Worm (Caenorhabditis elegans) whole organism, midembryonic: Measurements from ENCODE around the gene top-2.

ENCODE experiments used
- T22C8.4 ChIP-seq: fragments of 200-800 bp; sonication (Bioruptor generic); IDR thresholded peaks from 2 replicates; pipeline ENCODE4 v1.3.6; 2022; ENCODE audit warnings: missing genetic modification characterization, missing compliant biosample characterization
- cog-1 ChIP-seq: sonication (generic microtip); optimal IDR thresholded peaks from 2 replicates; lab custom pipeline; 2016; ENCODE audit warnings: missing genetic modification characterization, missing compliant biosample characterization
- flt-1 ChIP-seq: fragments of 200-800 bp; sonication (Bioruptor generic); IDR thresholded peaks from 2 replicates; pipeline ENCODE4 v1.3.6; 2022; ENCODE audit warnings: missing genetic modification characterization, missing compliant biosample characterization
- klf-2 ChIP-seq: fragments of 200-800 bp; sonication (Bioruptor generic); conservative IDR thresholded peaks from 2 replicates; pipeline ENCODE4 v1.3.6; 2022; ENCODE audit warnings: missing genetic modification reagents, missing genetic modification characterization, missing compliant biosample characterization
- med-1 ChIP-seq: sonication (generic microtip); optimal IDR thresholded peaks from 2 replicates; lab custom pipeline; 2017; ENCODE audit warnings: missing genetic modification characterization, mild to moderate bottlenecking, missing compliant biosample characterization, antibody characterized with exemption, missing genetic modification reagents; ENCODE audit not compliant: insufficient read depth
- ref-1 ChIP-seq: fragments of 200-800 bp; sonication (Bioruptor generic); conservative IDR thresholded peaks from 2 replicates; pipeline ENCODE4 v1.3.6; 2022; ENCODE audit warnings: missing genetic modification reagents, missing genetic modification characterization, missing compliant biosample characterization
- ztf-23 ChIP-seq: fragments of 200-800 bp; sonication (Bioruptor generic); IDR thresholded peaks from 2 replicates; pipeline ENCODE4 v1.3.6; 2022; ENCODE audit warnings: missing genetic modification reagents, missing genetic modification characterization, missing compliant biosample characterization
- ztf-29 ChIP-seq: fragments of 200-800 bp; sonication (Bioruptor generic); IDR thresholded peaks from 2 replicates; pipeline ENCODE4 v1.3.6; 2022; ENCODE audit warnings: missing genetic modification reagents, missing genetic modification characterization, missing compliant biosample characterization

DNA sequence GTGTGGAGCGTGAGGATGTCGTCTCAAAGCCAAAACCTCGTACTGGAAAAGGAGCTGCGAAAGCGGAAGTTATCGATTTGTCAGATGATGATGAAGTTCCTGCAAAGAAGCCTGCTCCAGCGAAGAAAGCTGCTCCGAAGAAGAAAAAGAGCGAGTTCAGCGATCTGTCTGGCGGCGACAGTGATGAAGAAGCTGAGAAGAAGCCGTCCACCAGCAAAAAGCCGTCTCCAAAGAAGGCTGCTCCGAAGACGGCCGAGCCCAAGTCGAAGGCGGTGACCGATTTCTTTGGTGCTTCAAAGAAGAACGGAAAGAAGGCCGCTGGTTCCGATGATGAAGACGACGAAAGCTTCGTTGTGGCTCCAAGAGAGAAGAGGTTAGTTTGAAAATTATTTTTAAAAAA is 4.8 kb downstream of the top-2 start:
- TF ChIP-seq klf-2 (no peak), flt-1 (GFP tag; lab: Robert Waterston, UW) (no peak), med-1 (GFP tag; lab: Kevin White, UChicago) (no peak), ref-1 (GFP tag; lab: Robert Waterston, UW) (no peak), T22C8.4 (GFP tag; lab: Robert Waterston, UW) (no peak), cog-1 (no peak), ztf-29 (no peak), ztf-23 (GFP tag; lab: Robert Waterston, UW) (no peak)
